Worm (Caenorhabditis elegans) whole organism, L1 larva: Measurements from ENCODE around the gene ceh-13.

Experiments used
- C04F5.9 ChIP-seq: sonication (generic microtip); optimal IDR thresholded peaks from 2 replicates; lab custom pipeline; 2016; ENCODE audit warnings: missing genetic modification characterization, missing compliant biosample characterization
- C34B4.2 ChIP-seq: sonication (generic microtip); optimal IDR thresholded peaks from 2 replicates; lab custom pipeline; 2017; ENCODE audit warnings: mild to moderate bottlenecking, missing genetic modification characterization, missing compliant biosample characterization
- aha-1 ChIP-seq: fragments of 150-350 bp; optimal IDR thresholded peaks from 2 replicates; lab custom pipeline; 2014; ENCODE audit warnings: missing biosample characterization, missing genetic modification characterization
- blmp-1 ChIP-seq: fragments of 150-350 bp; optimal IDR thresholded peaks from 2 replicates; lab custom pipeline; 2014; ENCODE audit warnings: missing biosample characterization, missing genetic modification characterization
- ceh-63 ChIP-seq: fragments of 200-800 bp; sonication (Bioruptor generic); optimal IDR thresholded peaks from 2 replicates; lab custom pipeline; 2018; ENCODE audit warnings: mild to moderate bottlenecking, missing genetic modification characterization, missing compliant biosample characterization
- ceh-82 ChIP-seq, 3 experiments: fragments of 150-350 bp in 1 of 3; sonication (generic microtip) in 2 of 3; optimal IDR thresholded peaks; 2 replicates each; lab custom pipeline; 2014 to 2017; ENCODE audit warnings: missing biosample characterization in 3 of 3, missing genetic modification characterization in 3 of 3
- ces-1 ChIP-seq: fragments of 150-350 bp; optimal IDR thresholded peaks from 2 replicates; lab custom pipeline; 2014; ENCODE audit warnings: missing biosample characterization, missing genetic modification reagents, missing genetic modification characterization
- dsc-1 ChIP-seq: sonication (generic microtip); optimal IDR thresholded peaks from 2 replicates; lab custom pipeline; 2016; ENCODE audit warnings: mild to moderate bottlenecking, missing genetic modification characterization, missing compliant biosample characterization
- efl-3 ChIP-seq: fragments of 200-800 bp; sonication (Bioruptor generic); optimal IDR thresholded peaks from 2 replicates; lab custom pipeline; 2018; ENCODE audit warnings: mild to moderate bottlenecking, missing genetic modification characterization, missing compliant biosample characterization
- egl-13 ChIP-seq: sonication (generic microtip); optimal IDR thresholded peaks from 2 replicates; lab custom pipeline; 2016; ENCODE audit warnings: missing genotype, missing genetic modification reagents, missing genetic modification characterization, missing compliant biosample characterization
- elt-2 ChIP-seq: sonication (generic microtip); optimal IDR thresholded peaks from 2 replicates; lab custom pipeline; 2016; ENCODE audit warnings: missing genetic modification characterization, mild to moderate bottlenecking, inconsistent platforms, missing compliant biosample characterization, missing genetic modification reagents
- elt-3 ChIP-seq, 6 experiments: fragments of 150-350 bp in 1 of 6; sonication (generic microtip); optimal IDR thresholded peaks; 2 replicates each; lab custom pipeline; 2017 to 2018; ENCODE audit warnings: missing biosample characterization in 6 of 6, missing genetic modification characterization in 6 of 6, inconsistent platforms in 1 of 6
- fkh-10 ChIP-seq: sonication (generic microtip); optimal IDR thresholded peaks from 2 replicates; lab custom pipeline; 2017; ENCODE audit warnings: missing biosample characterization, missing genetic modification reagents, missing genetic modification characterization
- fkh-4 ChIP-seq: sonication (generic microtip); optimal IDR thresholded peaks from 2 replicates; lab custom pipeline; 2016; ENCODE audit warnings: missing compliant biosample characterization, missing genetic modification characterization, borderline replicate concordance
- grh-1 ChIP-seq: fragments of 200-800 bp; sonication (Bioruptor generic); IDR thresholded peaks from 2 replicates; pipeline ENCODE4 v1.3.6; 2022; ENCODE audit warnings: missing genetic modification reagents, missing genetic modification characterization, missing compliant biosample characterization
- hpl-2 ChIP-seq: fragments of 150-350 bp; optimal IDR thresholded peaks from 2 replicates; lab custom pipeline; 2014; ENCODE audit warnings: missing biosample characterization, missing genetic modification reagents, missing genetic modification characterization
- irx-1 ChIP-seq: sonication (generic microtip); optimal IDR thresholded peaks from 2 replicates; lab custom pipeline; 2016; ENCODE audit warnings: missing genetic modification characterization, missing compliant biosample characterization
- jun-1 ChIP-seq: fragments of 150-350 bp; optimal IDR thresholded peaks from 2 replicates; lab custom pipeline; 2014; ENCODE audit warnings: missing biosample characterization, missing genetic modification reagents, missing genetic modification characterization
- lin-14 ChIP-seq: fragments of 200-800 bp; sonication (Bioruptor generic); optimal IDR thresholded peaks from 2 replicates; lab custom pipeline; 2018; ENCODE audit warnings: mild to moderate bottlenecking, missing genetic modification characterization, moderate library complexity, missing compliant biosample characterization
- lin-15B ChIP-seq: fragments of 150-350 bp; sonication (generic microtip); optimal IDR thresholded peaks from 3 replicates; lab custom pipeline; 2014; ENCODE audit warnings: missing biosample characterization, missing genetic modification characterization
- lin-35 ChIP-seq, 2 experiments: fragments of 150-350 bp; optimal IDR thresholded peaks; 2 replicates each; lab custom pipeline; 2014; ENCODE audit warnings: missing biosample characterization in 2 of 2, missing genetic modification characterization in 2 of 2, missing genetic modification reagents in 2 of 2
- lir-3 ChIP-seq: sonication (generic microtip); optimal IDR thresholded peaks from 2 replicates; lab custom pipeline; 2016; ENCODE audit warnings: mild to moderate bottlenecking, missing genetic modification characterization, moderate library complexity, missing compliant biosample characterization; ENCODE audit not compliant: poor library complexity
- lsy-2 ChIP-seq, 2 experiments: fragments of 150-350 bp; optimal IDR thresholded peaks; 2 replicates each; lab custom pipeline; 2014; ENCODE audit warnings: missing biosample characterization in 2 of 2, missing genetic modification characterization in 2 of 2
- mab-9 ChIP-seq: fragments of 200-800 bp; sonication (Bioruptor generic); IDR thresholded peaks from 2 replicates; pipeline ENCODE4 v1.3.6; 2022; ENCODE audit warnings: missing genetic modification reagents, missing genetic modification characterization, missing compliant biosample characterization
- mdl-1 ChIP-seq, 2 experiments: fragments of 150-350 bp; optimal IDR thresholded peaks; 2 replicates each; lab custom pipeline; 2014 to 2017; ENCODE audit warnings: missing biosample characterization in 2 of 2, missing genetic modification characterization in 2 of 2, inconsistent platforms in 1 of 2
- mep-1 ChIP-seq: fragments of 150-350 bp; optimal IDR thresholded peaks from 2 replicates; lab custom pipeline; 2014; ENCODE audit warnings: missing biosample characterization, missing genetic modification characterization
- nhr-11 ChIP-seq: fragments of 150-350 bp; optimal IDR thresholded peaks from 2 replicates; lab custom pipeline; 2014; ENCODE audit warnings: missing biosample characterization, missing genetic modification characterization
- nhr-12 ChIP-seq: sonication (generic microtip); optimal IDR thresholded peaks from 2 replicates; lab custom pipeline; 2017; ENCODE audit warnings: missing biosample characterization, missing genetic modification characterization
- nhr-19 ChIP-seq: fragments of 200-800 bp; sonication (Bioruptor generic); conservative IDR thresholded peaks from 2 replicates; pipeline ENCODE4 v1.3.6; 2022; ENCODE audit warnings: missing genetic modification characterization, missing compliant biosample characterization
- nhr-20 ChIP-seq: sonication (generic microtip); optimal IDR thresholded peaks from 2 replicates; lab custom pipeline; 2016; ENCODE audit warnings: mild to moderate bottlenecking, missing genetic modification characterization, missing compliant biosample characterization
- nhr-237 ChIP-seq: fragments of 150-350 bp; optimal IDR thresholded peaks from 2 replicates; lab custom pipeline; 2014; ENCODE audit warnings: missing biosample characterization, missing genetic modification characterization
- nhr-71 ChIP-seq: sonication (generic microtip); optimal IDR thresholded peaks from 2 replicates; lab custom pipeline; 2016; ENCODE audit warnings: mild to moderate bottlenecking, missing genetic modification characterization, moderate library complexity, missing compliant biosample characterization
- nhr-76 ChIP-seq: sonication (generic microtip); optimal IDR thresholded peaks from 2 replicates; lab custom pipeline; 2017; ENCODE audit warnings: missing biosample characterization, missing genetic modification characterization
- nhr-77 ChIP-seq: fragments of 150-350 bp; optimal IDR thresholded peaks from 2 replicates; lab custom pipeline; 2014; ENCODE audit warnings: missing biosample characterization, missing genetic modification characterization
- nhr-84 ChIP-seq: sonication (generic microtip); optimal IDR thresholded peaks from 2 replicates; lab custom pipeline; 2017; ENCODE audit warnings: missing biosample characterization, missing genetic modification characterization
- nhr-85 ChIP-seq: sonication (generic microtip); peaks from one replicate; lab custom pipeline; 2016; ENCODE audit warnings: missing genetic modification characterization, inconsistent platforms, missing compliant biosample characterization
- nhr-90 ChIP-seq: sonication (generic microtip); optimal IDR thresholded peaks from 2 replicates; lab custom pipeline; 2016; ENCODE audit warnings: mild to moderate bottlenecking, missing genetic modification characterization, missing compliant biosample characterization; ENCODE audit not compliant: poor library complexity
- pax-3 ChIP-seq: fragments of 200-800 bp; sonication (Bioruptor generic); optimal IDR thresholded peaks from 2 replicates; lab custom pipeline; 2018; ENCODE audit warnings: mild to moderate bottlenecking, missing genetic modification characterization, moderate library complexity, missing compliant biosample characterization
- rnt-1 ChIP-seq: sonication (generic microtip); optimal IDR thresholded peaks from 2 replicates; lab custom pipeline; 2016; ENCODE audit warnings: mild to moderate bottlenecking, missing genetic modification characterization, moderate library complexity, missing compliant biosample characterization
- skn-1 ChIP-seq: fragments of 150-350 bp; optimal IDR thresholded peaks from 2 replicates; lab custom pipeline; 2014; ENCODE audit warnings: missing biosample characterization, missing genetic modification characterization
- snpc-4 ChIP-seq: fragments of 150-350 bp; optimal IDR thresholded peaks from 2 replicates; lab custom pipeline; 2014; ENCODE audit warnings: missing biosample characterization, missing genetic modification characterization
- snu-23 ChIP-seq: sonication (generic microtip); optimal IDR thresholded peaks from 2 replicates; lab custom pipeline; 2016; ENCODE audit warnings: missing genetic modification characterization, missing compliant biosample characterization
- sox-4 ChIP-seq: sonication (generic microtip); optimal IDR thresholded peaks from 2 replicates; lab custom pipeline; 2016; ENCODE audit warnings: missing genetic modification characterization, missing compliant biosample characterization
- swsn-7 ChIP-seq: sonication (generic microtip); optimal IDR thresholded peaks from 2 replicates; lab custom pipeline; 2016; ENCODE audit warnings: missing genetic modification characterization, missing compliant biosample characterization
- tbx-2 ChIP-seq: sonication (generic microtip); optimal IDR thresholded peaks from 2 replicates; lab custom pipeline; 2016; ENCODE audit warnings: missing genetic modification characterization, missing compliant biosample characterization
- tlp-1 ChIP-seq: fragments of 150-350 bp; optimal IDR thresholded peaks from 2 replicates; lab custom pipeline; 2014; ENCODE audit warnings: missing biosample characterization, missing genetic modification characterization
- unc-98 ChIP-seq: fragments of 200-800 bp; sonication (Bioruptor generic); IDR thresholded peaks from 2 replicates; pipeline ENCODE4 v1.3.6; 2022; ENCODE audit warnings: missing genetic modification characterization, missing compliant biosample characterization
- zip-4 ChIP-seq: fragments of 200-800 bp; sonication (Bioruptor generic); optimal IDR thresholded peaks from 2 replicates; lab custom pipeline; 2018; ENCODE audit warnings: mild to moderate bottlenecking, missing genetic modification characterization, moderate library complexity, missing compliant biosample characterization
- ztf-11 ChIP-seq, 2 experiments: sonication (generic microtip); optimal IDR thresholded peaks; 2 replicates each; lab custom pipeline; 2016 to 2017; ENCODE audit warnings: missing genetic modification characterization in 2 of 2, missing biosample characterization in 1 of 2, missing compliant biosample characterization in 1 of 2
- ztf-4 ChIP-seq: fragments of 150-350 bp; optimal IDR thresholded peaks from 2 replicates; lab custom pipeline; 2014; ENCODE audit warnings: missing biosample characterization, missing genetic modification characterization

ceh-13 gene

DNA sequence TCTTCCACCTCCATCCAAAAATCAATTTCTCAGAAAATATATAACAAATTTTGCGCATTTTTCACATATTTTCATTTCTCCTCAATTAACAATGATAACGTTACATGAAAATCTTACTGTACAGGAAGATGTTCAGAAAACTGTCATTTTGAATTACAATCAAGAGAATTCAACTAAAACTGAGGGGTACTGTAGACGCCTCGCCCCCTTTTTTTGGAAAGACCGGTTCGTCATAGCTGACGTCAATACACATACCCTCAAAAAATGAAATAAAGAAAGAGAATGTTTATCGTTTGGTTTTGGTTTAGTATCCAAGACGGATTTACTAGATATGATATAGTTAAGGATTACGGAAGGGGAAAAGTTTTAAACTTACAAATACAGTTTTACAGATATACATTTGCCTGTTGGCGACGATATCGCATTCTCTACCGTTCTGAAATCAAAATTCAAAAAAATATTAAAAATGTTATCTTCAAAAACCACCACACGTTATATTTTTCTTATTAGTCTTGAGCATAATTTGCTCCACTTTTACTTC lies 2.5 kb downstream of the ceh-13 start:
- TF ChIP-seq nhr-76 (tag; lab: Kevin White, UChicago), result no peak
- TF ChIP-seq irx-1 (tag; lab: Kevin White, UChicago), result no peak
- no peak for TF ChIP-seq nhr-84 (tag; lab: Kevin White, UChicago)
- TF ChIP-seq lsy-2 (tag; optimal IDR thresholded peaks at IDR 0.05; lab: Kevin White, UChicago), result peak; percentile 22 to 67
- TF ChIP-seq ceh-63 (GFP tag; lab: Kevin White, UChicago), result no peak
- no peak for TF ChIP-seq elt-2
- TF ChIP-seq elt-3 (tag; optimal IDR thresholded peaks at IDR 0.05; lab: Kevin White, UChicago), result peak in 2 of 6 experiments; percentile 25 to 36
- no peak for TF ChIP-seq nhr-19
- no peak for TF ChIP-seq zip-4 (GFP tag; lab: Kevin White, UChicago)
- TF ChIP-seq mdl-1 (tag; optimal IDR thresholded peaks at IDR 0.05; lab: Kevin White, UChicago), result no peak
- no peak for TF ChIP-seq jun-1
- TF ChIP-seq nhr-90, result no peak
- peak; percentile 5 for TF ChIP-seq lin-14 (GFP tag; lab: Kevin White, UChicago)
- no peak for TF ChIP-seq lir-3 (tag; lab: Kevin White, UChicago)
- TF ChIP-seq C04F5.9 (tag; lab: Kevin White, UChicago), result no peak
- no peak for TF ChIP-seq fkh-10 (GFP tag; lab: Kevin White, UChicago)
- peak; percentile 25 for TF ChIP-seq snu-23
- peak; percentile 70 for TF ChIP-seq blmp-1 (tag; lab: Kevin White, UChicago)
- no peak for TF ChIP-seq ces-1 (GFP tag; lab: Kevin White, UChicago)
- TF ChIP-seq nhr-11 (tag; lab: Kevin White, UChicago), result no peak
- TF ChIP-seq fkh-4 (tag; lab: Kevin White, UChicago), result no peak
- TF ChIP-seq tbx-2 (tag; lab: Kevin White, UChicago), result no peak
- TF ChIP-seq C34B4.2, result no peak
- no peak for TF ChIP-seq efl-3 (GFP tag; lab: Kevin White, UChicago)
- TF ChIP-seq dsc-1 (tag; lab: Kevin White, UChicago), result no peak
- no peak for TF ChIP-seq nhr-77
- peak in 1 of 2 experiments; percentile 17 for TF ChIP-seq lin-35 (GFP tag; optimal IDR thresholded peaks at IDR 0.05; lab: Kevin White, UChicago)
- TF ChIP-seq nhr-237 (tag; lab: Kevin White, UChicago), result no peak
- TF ChIP-seq mep-1 (tag; lab: Kevin White, UChicago), result no peak
- no peak for TF ChIP-seq ztf-11 (tag; optimal IDR thresholded peaks at IDR 0.05; lab: Kevin White, UChicago)
- TF ChIP-seq nhr-85, result peak; percentile 65
- peak; percentile 49 for TF ChIP-seq grh-1
- no peak for TF ChIP-seq ztf-4 (tag; lab: Kevin White, UChicago)
- TF ChIP-seq nhr-20 (tag; lab: Kevin White, UChicago), result peak; percentile 17
- peak; percentile 16 for TF ChIP-seq nhr-71 (tag; lab: Kevin White, UChicago)

DNA sequence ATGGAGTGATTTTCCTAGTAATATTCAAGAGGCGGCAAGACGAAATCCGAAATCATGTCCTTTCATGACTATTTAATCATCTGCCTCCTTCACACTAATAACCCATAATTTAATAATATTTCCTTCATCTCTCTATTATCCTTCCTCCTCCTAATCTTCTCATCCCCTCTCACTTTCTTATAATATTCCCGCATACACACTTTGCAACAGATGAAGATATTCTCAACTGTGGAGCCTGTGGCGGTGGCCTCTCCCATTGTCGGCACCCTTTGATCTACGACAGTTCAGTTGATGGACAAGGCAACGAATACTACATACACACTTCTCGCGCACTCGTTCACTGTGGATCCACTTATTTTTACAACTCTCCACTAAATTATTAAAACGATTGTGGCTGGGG lies 3.2 kb downstream of the ceh-13 start:
- TF ChIP-seq nhr-76 (tag; lab: Kevin White, UChicago), result no peak

DNA sequence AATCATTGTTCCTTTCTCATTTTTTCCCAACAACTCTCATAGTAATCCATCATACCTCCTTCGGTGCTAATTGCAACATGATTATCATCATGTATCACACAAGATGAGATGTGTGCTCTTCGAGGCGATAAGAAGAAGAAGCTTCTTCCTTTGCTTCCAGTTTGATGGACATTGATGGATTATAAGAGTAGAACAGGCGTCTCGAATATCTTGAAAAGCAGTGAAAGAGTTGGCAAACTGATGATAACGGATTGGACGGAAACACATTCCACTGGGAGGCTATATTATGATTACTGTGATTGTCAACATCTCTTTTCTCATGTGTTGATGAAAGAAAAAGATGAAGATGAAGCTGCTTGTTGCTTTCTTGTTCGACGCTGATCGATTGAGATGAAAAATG lies 4.4 kb downstream of the ceh-13 start:
- TF ChIP-seq lin-15B (tag; lab: Kevin White, UChicago) (no peak), swsn-7 (tag; lab: Kevin White, UChicago) (peak; percentile 5), tlp-1 (tag; lab: Kevin White, UChicago) (no peak), ceh-63 (GFP tag; lab: Kevin White, UChicago) (no peak), nhr-19 (peak; percentile 34), hpl-2 (GFP tag; lab: Kevin White, UChicago) (no peak), ces-1 (GFP tag; lab: Kevin White, UChicago) (no peak), aha-1 (tag; lab: Kevin White, UChicago) (no peak), grh-1 (no peak), snpc-4 (tag; lab: Kevin White, UChicago) (no peak), elt-2 (no peak), mab-9 (GFP tag; lab: Robert Waterston, UW) (no peak), nhr-12 (tag; lab: Kevin White, UChicago) (no peak), rnt-1 (peak; percentile 67), pax-3 (tag; lab: Kevin White, UChicago) (no peak), egl-13 (tag; lab: Kevin White, UChicago) (no peak), unc-98 (GFP tag; lab: Robert Waterston, UW) (no peak), skn-1 (tag; lab: Kevin White, UChicago) (no peak), nhr-11 (tag; lab: Kevin White, UChicago) (no peak), ceh-82 (tag; optimal IDR thresholded peaks at IDR 0.05; lab: Kevin White, UChicago) (no peak), sox-4 (tag; lab: Kevin White, UChicago) (no peak), lin-14 (GFP tag; lab: Kevin White, UChicago) (peak; percentile 87)
